Worm (Caenorhabditis elegans): Measurements from ENCODE around the gene nhr-30.

Gene nhr-30

DNA sequence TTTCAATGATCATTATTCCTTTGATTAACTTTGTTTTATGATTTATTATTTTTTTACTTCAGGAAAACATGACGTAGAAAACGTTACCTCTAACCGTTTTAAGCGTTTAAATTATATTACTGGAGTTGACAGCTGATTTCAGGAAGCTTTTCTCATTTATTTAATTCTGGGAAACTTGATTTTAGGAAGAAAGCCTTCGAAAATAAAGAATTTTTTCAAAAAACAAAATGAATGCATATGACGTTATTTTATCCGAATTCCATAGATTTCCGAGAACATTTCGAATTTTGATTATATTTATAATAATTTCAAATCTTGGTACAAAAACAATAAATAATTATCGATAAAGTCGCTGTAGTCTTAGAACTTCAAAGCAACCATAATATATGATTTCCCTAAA, 4.3 kb downstream of the nhr-30 start:
- TF ChIP-seq cnd-1 (tag; optimal IDR thresholded peaks at IDR 0.05): no peak
- no peak for TF ChIP-seq unc-62 (GFP tag; optimal IDR thresholded peaks at IDR 0.05)
- no peak for TF ChIP-seq M03D4.4 (tag; optimal IDR thresholded peaks at IDR 0.05)
- TF ChIP-seq sptf-1 (tag; optimal IDR thresholded peaks at IDR 0.05): no peak
- TF ChIP-seq mls-2 (tag; optimal IDR thresholded peaks at IDR 0.05): no peak
- TF ChIP-seq elt-1 (tag; optimal IDR thresholded peaks at IDR 0.05; ENCODE audit: borderline replicate concordance, insufficient read depth): no peak
- no peak for TF ChIP-seq bed-3 (GFP tag; optimal IDR thresholded peaks at IDR 0.05)
- no peak for TF ChIP-seq ceh-39 (tag; optimal IDR thresholded peaks at IDR 0.05)
- no peak for TF ChIP-seq ceh-83 (GFP tag; optimal IDR thresholded peaks at IDR 0.05)

DNA sequence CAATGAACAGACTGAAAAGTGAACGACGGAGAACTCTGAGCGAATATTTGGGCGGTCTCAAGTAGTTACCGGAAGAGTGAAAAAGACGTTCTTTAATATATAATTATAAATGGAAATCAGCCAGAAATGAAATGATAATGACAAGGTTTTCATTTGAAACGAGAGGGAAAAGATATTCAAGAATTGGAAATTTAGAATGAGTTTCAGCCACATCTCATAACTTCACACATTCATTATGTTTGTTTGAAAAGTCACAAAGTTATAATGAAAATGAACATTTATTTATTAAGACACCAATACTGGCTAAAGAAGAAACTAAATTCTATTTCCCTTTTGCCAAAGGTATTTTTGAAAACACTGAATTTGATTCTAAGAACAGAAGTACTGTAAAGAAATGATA, 6.1 kb downstream of the nhr-30 start, which contains the start of gene C25E10.7:
Gene C25E10.7 (minus strand): TSS at position 101 of the 400 bp plus-strand sequence.
- no peak for TF ChIP-seq ceh-39 (tag; optimal IDR thresholded peaks at IDR 0.05)
- no peak for TF ChIP-seq cnd-1 (tag; optimal IDR thresholded peaks at IDR 0.05)
- no peak for TF ChIP-seq nhr-28 (tag; optimal IDR thresholded peaks at IDR 0.05)
- TF ChIP-seq unc-62 (GFP tag; optimal IDR thresholded peaks at IDR 0.05): no peak
- no peak for TF ChIP-seq pha-4 (tag; optimal IDR thresholded peaks at IDR 0.05)
- no peak for TF ChIP-seq zip-8 (tag; optimal IDR thresholded peaks at IDR 0.05)

DNA sequence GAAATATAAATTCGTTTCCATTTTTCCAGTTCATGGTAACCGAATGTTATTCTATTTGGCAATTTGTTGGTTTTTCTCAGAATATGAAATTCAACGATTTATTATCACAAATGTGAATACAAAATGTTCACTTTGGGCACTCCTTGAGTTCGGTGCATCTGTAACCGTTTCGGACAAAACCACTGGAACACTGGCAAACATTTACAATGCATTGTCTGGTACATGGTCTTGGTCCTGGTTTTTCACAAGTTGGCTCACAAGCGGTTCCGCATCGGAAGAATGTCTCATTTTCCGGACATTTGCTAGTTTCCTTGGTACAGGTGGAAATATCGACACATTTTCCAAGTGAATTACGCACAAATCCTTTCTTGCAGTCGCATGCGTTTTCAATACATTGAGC, 8.3 kb downstream of the nhr-30 start:
- no peak for TF ChIP-seq sem-2 (GFP tag; optimal IDR thresholded peaks at IDR 0.05)
- TF ChIP-seq nhr-28 (tag; optimal IDR thresholded peaks at IDR 0.05): no peak

DNA sequence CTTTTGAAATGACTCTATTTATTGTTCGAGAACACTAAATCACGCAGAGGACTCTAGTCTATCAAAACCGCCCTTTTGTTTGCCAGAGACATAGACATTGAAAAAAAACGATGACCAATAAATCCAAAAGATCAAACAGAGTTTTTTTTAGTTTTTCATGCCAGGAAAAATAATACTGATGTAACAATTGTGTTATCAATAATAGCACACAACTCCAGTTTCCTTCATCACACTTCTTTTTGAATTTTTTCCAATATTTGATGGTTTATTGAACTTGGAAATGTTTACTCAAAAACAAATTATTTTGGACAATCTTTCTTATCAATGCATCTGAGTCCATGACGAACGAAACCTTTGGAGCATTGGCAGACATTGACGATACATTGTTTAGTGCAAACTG, 9.0 kb downstream of the nhr-30 start, which contains the start of gene C25E10.8:
Gene C25E10.8 (minus strand): TSS at position 101 of the 400 bp plus-strand sequence.
- no peak for TF ChIP-seq ceh-83 (GFP tag; optimal IDR thresholded peaks at IDR 0.05)
- no peak for TF ChIP-seq nhr-76 (tag; optimal IDR thresholded peaks at IDR 0.05)
- no peak for TF ChIP-seq ztf-11 (tag; optimal IDR thresholded peaks at IDR 0.05)

ce11 chrV:9054771-9055170, 9.8 kb downstream of the nhr-30 start, which contains the start of gene swm-1:
swm-1 (minus strand) TSS chrV:9054871.
- no peak for TF ChIP-seq cnd-1 (tag; optimal IDR thresholded peaks at IDR 0.05)
- no peak for TF ChIP-seq lsy-2 (tag; optimal IDR thresholded peaks at IDR 0.05)
- TF ChIP-seq lin-32 (GFP tag; optimal IDR thresholded peaks at IDR 0.05): no peak
- TF ChIP-seq mep-1 (tag; optimal IDR thresholded peaks at IDR 0.05): no peak
- TF ChIP-seq drap-1 (GFP tag; optimal IDR thresholded peaks at IDR 0.05): no peak
- TF ChIP-seq elt-3 (tag; optimal IDR thresholded peaks at IDR 0.05): no peak

ce11 chrV:9055644-9056043, 10.7 kb downstream of the nhr-30 start:
- no peak for TF ChIP-seq nhr-28 (tag; optimal IDR thresholded peaks at IDR 0.05)
- no peak for TF ChIP-seq cnd-1 (tag; optimal IDR thresholded peaks at IDR 0.05)
- TF ChIP-seq M03D4.4 (tag; optimal IDR thresholded peaks at IDR 0.05): no peak
- TF ChIP-seq ceh-43 (GFP tag; optimal IDR thresholded peaks at IDR 0.05): no peak

DNA sequence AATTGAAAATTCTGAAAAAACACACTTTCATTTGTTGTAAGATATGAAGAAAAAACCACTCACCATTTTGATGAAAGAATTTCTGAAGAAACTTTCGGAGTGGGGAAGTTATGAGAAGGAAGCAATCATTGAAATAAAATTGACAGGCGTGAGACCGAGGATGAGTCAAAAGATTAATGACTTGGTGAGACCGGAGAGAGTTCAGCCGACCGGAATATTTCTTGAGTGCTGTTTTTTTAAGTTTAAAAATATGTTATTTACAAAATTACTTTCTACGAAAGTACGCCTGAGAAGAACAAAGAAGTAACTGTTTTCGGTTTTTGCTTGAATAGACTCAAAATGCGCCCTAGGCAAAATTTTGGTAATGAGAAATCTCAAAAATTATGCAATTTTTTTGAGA, 11.3 kb downstream of the nhr-30 start, which contains the start of gene C25E10.10:
Gene C25E10.10 (minus strand): TSS at position 101 of the 400 bp plus-strand sequence.
- TF ChIP-seq lsy-2 (tag; optimal IDR thresholded peaks at IDR 0.05): no peak
- no peak for TF ChIP-seq nhr-28 (tag; optimal IDR thresholded peaks at IDR 0.05)
- no peak for TF ChIP-seq ham-2 (GFP tag; optimal IDR thresholded peaks at IDR 0.05)
- TF ChIP-seq nhr-2 (tag; optimal IDR thresholded peaks at IDR 0.05): no peak
- TF ChIP-seq sem-2 (GFP tag; optimal IDR thresholded peaks at IDR 0.05): no peak
- TF ChIP-seq snpc-4 (tag; optimal IDR thresholded peaks at IDR 0.05): no peak
- TF ChIP-seq mep-1 (tag; optimal IDR thresholded peaks at IDR 0.05): no peak
- no peak for TF ChIP-seq hlh-1 (tag; optimal IDR thresholded peaks at IDR 0.05)
- no peak for TF ChIP-seq ztf-11 (tag; optimal IDR thresholded peaks at IDR 0.05)
- no peak for TF ChIP-seq cnd-1 (tag; optimal IDR thresholded peaks at IDR 0.05)
- no peak for TF ChIP-seq blmp-1 (tag; optimal IDR thresholded peaks at IDR 0.05)
- no peak for TF ChIP-seq unc-62 (GFP tag; optimal IDR thresholded peaks at IDR 0.05)
- TF ChIP-seq lin-13 (tag; optimal IDR thresholded peaks at IDR 0.05): no peak
- no peak for TF ChIP-seq ceh-43 (GFP tag; optimal IDR thresholded peaks at IDR 0.05)
- TF ChIP-seq unc-120 (tag; optimal IDR thresholded peaks at IDR 0.05; ENCODE audit: poor library complexity, severe bottlenecking): no peak
- no peak for TF ChIP-seq bed-3 (GFP tag; optimal IDR thresholded peaks at IDR 0.05)
- no peak for TF ChIP-seq lin-32 (GFP tag; optimal IDR thresholded peaks at IDR 0.05)
